Worm (Caenorhabditis elegans): ENCODE data around the gene H32C10.1.

- no peak for TF ChIP-seq blmp-1 (tag; optimal IDR thresholded peaks at IDR 0.05)
- no peak for TF ChIP-seq mep-1 (tag; optimal IDR thresholded peaks at IDR 0.05)
- no peak for TF ChIP-seq ztf-11 (tag; optimal IDR thresholded peaks at IDR 0.05)
- no peak for TF ChIP-seq lin-13 (tag; optimal IDR thresholded peaks at IDR 0.05)
- TF ChIP-seq pha-4 (tag; optimal IDR thresholded peaks at IDR 0.05) = no peak
- TF ChIP-seq nhr-237 (tag; optimal IDR thresholded peaks at IDR 0.05) = no peak
- no peak for TF ChIP-seq bed-3 (GFP tag; optimal IDR thresholded peaks at IDR 0.05)
- TF ChIP-seq M03D4.4 (tag; optimal IDR thresholded peaks at IDR 0.05) = no peak
- TF ChIP-seq unc-62 (GFP tag; optimal IDR thresholded peaks at IDR 0.05) = no peak
- no peak for TF ChIP-seq snpc-4 (tag; optimal IDR thresholded peaks at IDR 0.05)
Observed at ce11 chrIV:5945455-5945854, 11.3 kb downstream of the H32C10.1 start.
